ENCODE assay signal across 3 worm cellular contexts in genomic region chrII:13156971-13157370, ce11.
TF ChIP-seq lines count a peak whose summit lies in the region.

hpr-17 (minus strand) TSS chrII:13157047.
F32A11.1 (plus strand) TSS chrII:13157329.

TF ChIP-seq in whole organism, L1 larva, 84 proteins besides CTCF, POLR2A, EP300 and RAD21 (continued from another document and continues in another):
- TF ChIP-seq jun-1 (tag; optimal IDR thresholded peaks at IDR 0.05; lab: Kevin White, UChicago) (peak; percentile 79), nhr-28 (tag; optimal IDR thresholded peaks at IDR 0.05; lab: Kevin White, UChicago) (no peak), alr-1 (tag; optimal IDR thresholded peaks at IDR 0.05; lab: Kevin White, UChicago; ENCODE audit: borderline replicate concordance) (no peak), isw-1 (GFP tag; IDR thresholded peaks at IDR 0.05; lab: Robert Waterston, UW) (peak; percentile 88), aly-2 (tag; optimal IDR thresholded peaks at IDR 0.05; lab: Kevin White, UChicago) (peak; percentile 79), grh-1 (GFP tag; IDR thresholded peaks at IDR 0.05; lab: Robert Waterston, UW) (peak; percentile 90), vab-15 (tag; optimal IDR thresholded peaks at IDR 0.05; lab: Kevin White, UChicago) (no peak), nhr-85 (tag; lab: Kevin White, UChicago) (peak; percentile 90), unc-30 (tag; optimal IDR thresholded peaks at IDR 0.05; lab: Kevin White, UChicago) (no peak), sptf-1 (tag; optimal IDR thresholded peaks at IDR 0.05; lab: Kevin White, UChicago) (no peak), skn-1 (tag; optimal IDR thresholded peaks at IDR 0.05; lab: Kevin White, UChicago) (peak; percentile 91), nhr-12 (tag; optimal IDR thresholded peaks at IDR 0.05; lab: Kevin White, UChicago) (no peak), tlp-1 (tag; optimal IDR thresholded peaks at IDR 0.05; lab: Kevin White, UChicago) (no peak), ztf-4 (tag; optimal IDR thresholded peaks at IDR 0.05; lab: Kevin White, UChicago) (peak; percentile 22), elt-3 (tag; optimal IDR thresholded peaks at IDR 0.05; lab: Kevin White, UChicago) (peak in 2 of 6 experiments; percentile 76 to 85), C16A3.4 (tag; optimal IDR thresholded peaks at IDR 0.05; lab: Kevin White, UChicago) (peak; percentile 86), ceh-88 (GFP tag; IDR thresholded peaks at IDR 0.05; lab: Robert Waterston, UW) (peak; percentile 36; the same call in 1 of the 2 replicates), fos-1 (tag; optimal IDR thresholded peaks at IDR 0.05; lab: Kevin White, UChicago) (peak; percentile 78), lin-14 (GFP tag; optimal IDR thresholded peaks at IDR 0.05; lab: Kevin White, UChicago) (peak; percentile 83), nhr-84 (tag; optimal IDR thresholded peaks at IDR 0.05; lab: Kevin White, UChicago) (no peak), blmp-1 (tag; optimal IDR thresholded peaks at IDR 0.05; lab: Kevin White, UChicago) (peak; percentile 54), nhr-237 (tag; optimal IDR thresholded peaks at IDR 0.05; lab: Kevin White, UChicago) (no peak), ama-1 (optimal IDR thresholded peaks at IDR 0.05; lab: Kevin White, UChicago) (peak; percentile 3), lin-39 (tag; optimal IDR thresholded peaks at IDR 0.05; lab: Kevin White, UChicago) (peak; percentile 83), ets-5 (GFP tag; IDR thresholded peaks at IDR 0.05; lab: Robert Waterston, UW) (no peak), mab-9 (GFP tag; IDR thresholded peaks at IDR 0.05; lab: Robert Waterston, UW) (peak; percentile 76), nhr-19 (GFP tag; conservative IDR thresholded peaks at IDR 0.05; lab: Robert Waterston, UW) (peak; percentile 92), ces-1 (GFP tag; optimal IDR thresholded peaks at IDR 0.05; lab: Kevin White, UChicago) (no peak), unc-86 (tag; optimal IDR thresholded peaks at IDR 0.05; lab: Kevin White, UChicago) (peak; percentile 85), mdl-1 (tag; optimal IDR thresholded peaks at IDR 0.05; lab: Kevin White, UChicago) (peak in 1 of 2 experiments; percentile 74), sup-37 (GFP tag; optimal IDR thresholded peaks at IDR 0.05; lab: Kevin White, UChicago) (peak; percentile 66), elt-2 (tag; optimal IDR thresholded peaks at IDR 0.05; lab: Kevin White, UChicago) (peak; percentile 64), nhr-71 (tag; optimal IDR thresholded peaks at IDR 0.05; lab: Kevin White, UChicago) (peak; percentile 92), C04F5.9 (tag; optimal IDR thresholded peaks at IDR 0.05; lab: Kevin White, UChicago) (peak; percentile 69), hpl-2 (GFP tag; optimal IDR thresholded peaks at IDR 0.05; lab: Kevin White, UChicago) (no peak), lir-3 (tag; optimal IDR thresholded peaks at IDR 0.05; lab: Kevin White, UChicago; ENCODE audit: poor library complexity) (peak; percentile 77), mef-2 (tag; optimal IDR thresholded peaks at IDR 0.05; lab: Kevin White, UChicago) (peak; percentile 13), ceh-8 (GFP tag; optimal IDR thresholded peaks at IDR 0.05; lab: Kevin White, UChicago) (peak; percentile 75), dsc-1 (tag; optimal IDR thresholded peaks at IDR 0.05; lab: Kevin White, UChicago) (peak; percentile 87), lin-35 (GFP tag; optimal IDR thresholded peaks at IDR 0.05; lab: Kevin White, UChicago) (peak; percentile 99), efl-1 (optimal IDR thresholded peaks at IDR 0.05; lab: Kevin White, UChicago) (peak; percentile 98 to 99), efl-1 (GFP tag; optimal IDR thresholded peaks at IDR 0.05 in 1 of 2; lab: Kevin White, UChicago) (peak; percentile 99 to 100), C34B4.2 (tag; optimal IDR thresholded peaks at IDR 0.05; lab: Kevin White, UChicago) (no peak), lin-13 (GFP tag; optimal IDR thresholded peaks at IDR 0.05; lab: Kevin White, UChicago) (peak; percentile 85)

TF ChIP-seq in whole organism, L3 larva, 47 proteins besides CTCF, POLR2A, EP300 and RAD21 (continued from another document):
- TF ChIP-seq mdl-1 (tag; optimal IDR thresholded peaks at IDR 0.05; lab: Kevin White, UChicago) (no peak), R02D3.7 (tag; optimal IDR thresholded peaks at IDR 0.05; lab: Kevin White, UChicago) (peak; percentile 64), nfya-1 (tag; optimal IDR thresholded peaks at IDR 0.05; lab: Kevin White, UChicago; ENCODE audit: insufficient read depth) (peak; percentile 87), unc-39 (tag; optimal IDR thresholded peaks at IDR 0.05; lab: Kevin White, UChicago) (no peak), elt-2 (tag; optimal IDR thresholded peaks at IDR 0.05; lab: Kevin White, UChicago) (peak; percentile 49), snpc-4 (tag; optimal IDR thresholded peaks at IDR 0.05; lab: Kevin White, UChicago) (peak; percentile 87), skn-1 (tag; optimal IDR thresholded peaks at IDR 0.05; lab: Kevin White, UChicago) (peak; percentile 64)

TF ChIP-seq in whole organism, young adult, 124 proteins besides CTCF, POLR2A, EP300 and RAD21 (continued from another document):
- TF ChIP-seq snpc-4 (GFP tag; optimal IDR thresholded peaks at IDR 0.05; lab: Kevin White, UChicago) (peak; percentile 40), snpc-4 (tag; optimal IDR thresholded peaks at IDR 0.05; lab: Kevin White, UChicago) (peak; percentile 47 to 78 (median 62)), K12H6.12 (tag; optimal IDR thresholded peaks at IDR 0.05; lab: Kevin White, UChicago) (peak; percentile 53), Y95B8A.8 (GFP tag; IDR thresholded peaks at IDR 0.05; lab: Robert Waterston, UW) (no peak), F37B4.10 (GFP tag; IDR thresholded peaks at IDR 0.05; lab: Robert Waterston, UW) (no peak), F22D6.2 (tag; optimal IDR thresholded peaks at IDR 0.05; lab: Kevin White, UChicago) (peak; percentile 35), lin-54 (GFP tag; optimal IDR thresholded peaks at IDR 0.05; lab: Kevin White, UChicago) (peak; percentile 97), ztf-28 (GFP tag; IDR thresholded peaks at IDR 0.05; lab: Robert Waterston, UW) (no peak), hmg-1.2 (GFP tag; IDR thresholded peaks at IDR 0.05; lab: Robert Waterston, UW) (peak; percentile 57), F52B5.7 (tag; optimal IDR thresholded peaks at IDR 0.05; lab: Kevin White, UChicago) (no peak), lsy-27 (tag; optimal IDR thresholded peaks at IDR 0.05; lab: Kevin White, UChicago; ENCODE audit: borderline replicate concordance, insufficient read depth) (no peak), sdz-38 (tag; optimal IDR thresholded peaks at IDR 0.05; lab: Kevin White, UChicago) (no peak), lsl-1 (GFP tag; optimal IDR thresholded peaks at IDR 0.05; lab: Kevin White, UChicago) (peak; percentile 64), lin-35 (GFP tag; optimal IDR thresholded peaks at IDR 0.05; lab: Kevin White, UChicago) (peak; percentile 51 to 97 (median 61)), nhr-80 (tag; optimal IDR thresholded peaks at IDR 0.05; lab: Kevin White, UChicago) (peak; percentile 32), cebp-1 (GFP tag; IDR thresholded peaks at IDR 0.05; lab: Robert Waterston, UW) (no peak), cebp-1 (tag; optimal IDR thresholded peaks at IDR 0.05; lab: Kevin White, UChicago) (peak; percentile 71), nhr-27 (tag; optimal IDR thresholded peaks at IDR 0.05; lab: Kevin White, UChicago) (no peak), dpl-1 (GFP tag; optimal IDR thresholded peaks at IDR 0.05; lab: Kevin White, UChicago) (peak; percentile 89), snpc-1.1 (tag; optimal IDR thresholded peaks at IDR 0.05; lab: Kevin White, UChicago; ENCODE audit: insufficient read depth) (no peak), madf-10 (tag; optimal IDR thresholded peaks at IDR 0.05; lab: Kevin White, UChicago) (no peak), zim-3 (tag; optimal IDR thresholded peaks at IDR 0.05; lab: Kevin White, UChicago) (no peak), lag-1 (GFP tag; IDR thresholded peaks at IDR 0.05; lab: Robert Waterston, UW) (no peak), T07F8.4 (tag; optimal IDR thresholded peaks at IDR 0.05; lab: Kevin White, UChicago) (no peak), dpff-1 (tag; optimal IDR thresholded peaks at IDR 0.05; lab: Kevin White, UChicago) (no peak), madf-6 (GFP tag; IDR thresholded peaks at IDR 0.05; lab: Robert Waterston, UW) (peak; percentile 77), mcd-1 (GFP tag; IDR thresholded peaks at IDR 0.05; lab: Robert Waterston, UW) (peak; percentile 93), F23B12.7 (tag; optimal IDR thresholded peaks at IDR 0.05; lab: Kevin White, UChicago; ENCODE audit: insufficient read depth) (no peak), mxl-1 (tag; optimal IDR thresholded peaks at IDR 0.05; lab: Kevin White, UChicago) (no peak), ceh-27 (GFP tag; optimal IDR thresholded peaks at IDR 0.05; lab: Kevin White, UChicago) (peak; percentile 18), ZK185.1 (tag; optimal IDR thresholded peaks at IDR 0.05; lab: Kevin White, UChicago; ENCODE audit: poor library complexity, severe bottlenecking) (peak; percentile 81), aptf-2 (GFP tag; conservative IDR thresholded peaks at IDR 0.05; lab: Robert Waterston, UW) (no peak), nfya-2 (GFP tag; IDR thresholded peaks at IDR 0.05; lab: Robert Waterston, UW) (no peak), F57C9.4 (tag; optimal IDR thresholded peaks at IDR 0.05; lab: Kevin White, UChicago) (no peak), attf-5 (GFP tag; optimal IDR thresholded peaks at IDR 0.05; lab: Kevin White, UChicago) (peak; percentile 39), bed-2 (GFP tag; IDR thresholded peaks at IDR 0.05; lab: Robert Waterston, UW) (no peak), F10E7.11 (tag; optimal IDR thresholded peaks at IDR 0.05; lab: Kevin White, UChicago) (no peak), T26A5.8 (tag; optimal IDR thresholded peaks at IDR 0.05; lab: Kevin White, UChicago) (no peak), egrh-3 (GFP tag; IDR thresholded peaks at IDR 0.05; lab: Robert Waterston, UW) (no peak), ztf-25 (GFP tag; IDR thresholded peaks at IDR 0.05; lab: Robert Waterston, UW) (no peak), hsf-1 (GFP tag; IDR thresholded peaks at IDR 0.05; lab: Robert Waterston, UW) (0 out of 2 replicates have a peak, but pooled peaks have one; percentile 40), nhr-90 (tag; optimal IDR thresholded peaks at IDR 0.05; lab: Kevin White, UChicago) (no peak), atf-7 (tag; optimal IDR thresholded peaks at IDR 0.05; lab: Kevin White, UChicago) (peak; percentile 7), snpc-3.4 (tag; optimal IDR thresholded peaks at IDR 0.05; lab: Kevin White, UChicago) (no peak), rpc-1 (optimal IDR thresholded peaks at IDR 0.05; lab: Kevin White, UChicago) (no peak), rpc-1 (tag; optimal IDR thresholded peaks at IDR 0.05; lab: Kevin White, UChicago) (no peak), chd-7 (tag; optimal IDR thresholded peaks at IDR 0.05; lab: Kevin White, UChicago) (no peak), gei-17 (GFP tag; optimal IDR thresholded peaks at IDR 0.05; lab: Kevin White, UChicago) (peak; percentile 2), ceh-100 (GFP tag; IDR thresholded peaks at IDR 0.05; lab: Robert Waterston, UW) (peak; percentile 67), pbrm-1 (GFP tag; IDR thresholded peaks at IDR 0.05; lab: Robert Waterston, UW) (peak; percentile 84), unc-62 (GFP tag; optimal IDR thresholded peaks at IDR 0.05; lab: Kevin White, UChicago) (no peak), ccch-3 (GFP tag; optimal IDR thresholded peaks at IDR 0.05; lab: Kevin White, UChicago) (no peak), B0019.2 (GFP tag; conservative IDR thresholded peaks at IDR 0.05; lab: Robert Waterston, UW) (0 out of 2 replicates have a peak, but pooled peaks have one; percentile 34), athp-1 (tag; optimal IDR thresholded peaks at IDR 0.05; lab: Kevin White, UChicago) (peak; percentile 7), ekl-4 (GFP tag; IDR thresholded peaks at IDR 0.05; lab: Robert Waterston, UW) (peak; percentile 64; the same call in 1 of the 2 replicates), rcor-1 (GFP tag; IDR thresholded peaks at IDR 0.05; lab: Robert Waterston, UW) (peak; percentile 56; the same call in 1 of the 2 replicates), let-526 (GFP tag; IDR thresholded peaks at IDR 0.05; lab: Robert Waterston, UW) (0 out of 2 replicates have a peak, but pooled peaks have one; percentile 33), ceh-40 (GFP tag; IDR thresholded peaks at IDR 0.05; lab: Robert Waterston, UW) (no peak), egl-44 (GFP tag; IDR thresholded peaks at IDR 0.05; lab: Robert Waterston, UW) (peak; percentile 46; the same call in 1 of the 2 replicates), B0261.1 (tag; optimal IDR thresholded peaks at IDR 0.05; lab: Kevin White, UChicago) (no peak), xnd-1 (tag; optimal IDR thresholded peaks at IDR 0.05; lab: Kevin White, UChicago) (peak; percentile 39), pha-4 (tag; optimal IDR thresholded peaks at IDR 0.05; lab: Kevin White, UChicago) (no peak), ceh-91 (GFP tag; IDR thresholded peaks at IDR 0.05; lab: Robert Waterston, UW) (no peak), lin-26 (GFP tag; IDR thresholded peaks at IDR 0.05; lab: Robert Waterston, UW) (no peak), hmg-20 (GFP tag; IDR thresholded peaks at IDR 0.05; lab: Robert Waterston, UW) (0 out of 2 replicates have a peak, but pooled peaks have one; percentile 42), rec-8 (tag; optimal IDR thresholded peaks at IDR 0.05; lab: Kevin White, UChicago) (no peak), nfya-1 (tag; optimal IDR thresholded peaks at IDR 0.05; lab: Kevin White, UChicago; ENCODE audit: borderline replicate concordance, insufficient read depth) (no peak), hrde-1 (tag; optimal IDR thresholded peaks at IDR 0.05; lab: Kevin White, UChicago; ENCODE audit: borderline replicate concordance) (no peak), let-607 (tag; optimal IDR thresholded peaks at IDR 0.05; lab: Kevin White, UChicago) (no peak), Y53G8AR.9 (GFP tag; conservative IDR thresholded peaks at IDR 0.05; lab: Robert Waterston, UW) (peak; percentile 87), efl-1 (GFP tag; optimal IDR thresholded peaks at IDR 0.05; lab: Kevin White, UChicago) (peak; percentile 86), cebp-2 (GFP tag; IDR thresholded peaks at IDR 0.05; lab: Robert Waterston, UW) (no peak), dox-1 (GFP tag; IDR thresholded peaks at IDR 0.05; lab: Robert Waterston, UW) (peak; percentile 72; the same call in 1 of the 2 replicates), ama-1 (optimal IDR thresholded peaks at IDR 0.05; lab: Kevin White, UChicago) (no peak), ama-1 (GFP tag; optimal IDR thresholded peaks at IDR 0.05; lab: Kevin White, UChicago) (no peak), ztf-6 (GFP tag; IDR thresholded peaks at IDR 0.05; lab: Robert Waterston, UW) (no peak), C17E4.6 (GFP tag; IDR thresholded peaks at IDR 0.05; lab: Robert Waterston, UW) (no peak), attf-3 (GFP tag; conservative IDR thresholded peaks at IDR 0.05; lab: Robert Waterston, UW) (peak; percentile 70), sea-2 (GFP tag; IDR thresholded peaks at IDR 0.05; lab: Robert Waterston, UW) (no peak), C06A6.2 (GFP tag; conservative IDR thresholded peaks at IDR 0.05; lab: Robert Waterston, UW) (peak; percentile 36; the same call in 1 of the 2 replicates), F57A8.1 (GFP tag; optimal IDR thresholded peaks at IDR 0.05; lab: Kevin White, UChicago) (no peak), die-1 (tag; optimal IDR thresholded peaks at IDR 0.05; lab: Kevin White, UChicago) (no peak), Y53F4B.3 (GFP tag; IDR thresholded peaks at IDR 0.05; lab: Robert Waterston, UW) (no peak)
